Fruit fly (Drosophila melanogaster) whole organism, wandering third instar larva: ENCODE results near the gene CG32110.
A peak's percentile ranks its signal among the peaks of the same experiment; 100 is the strongest.

Source experiments
- Abd-B ChIP-seq: fragments of >200 bp; optimal IDR thresholded peaks from 2 replicates; lab custom pipeline; 2017; ENCODE audit warnings: missing biosample characterization, missing genetic modification characterization
- CG32264 ChIP-seq: fragments of 200-800 bp; sonication (Bioruptor generic); optimal IDR thresholded peaks from 2 replicates; lab custom pipeline; 2016; ENCODE audit warnings: missing biosample characterization, missing genetic modification characterization
- CG9705 ChIP-seq: fragments of 200-800 bp; sonication (Bioruptor generic); optimal IDR thresholded peaks from 2 replicates; lab custom pipeline; 2018; ENCODE audit warnings: missing biosample characterization, mild to moderate bottlenecking, missing genetic modification characterization
- CrebA ChIP-seq: fragments of 200-800 bp; sonication (Bioruptor generic); optimal IDR thresholded peaks from 2 replicates; lab custom pipeline; 2016; ENCODE audit warnings: missing biosample characterization, mild to moderate bottlenecking, missing genetic modification characterization, borderline replicate concordance
- Dfd ChIP-seq: fragments of >200 bp; optimal IDR thresholded peaks from 2 replicates; lab custom pipeline; 2017; ENCODE audit warnings: missing biosample characterization, missing genetic modification characterization
- Dif ChIP-seq: fragments of 200-275, 200-300 bp; sonication (Bioruptor generic); optimal IDR thresholded peaks from 2 replicates; lab custom pipeline; 2018; ENCODE audit warnings: missing biosample characterization, missing genetic modification characterization; ENCODE audit not compliant: partially characterized antibody
- GATAd ChIP-seq: sonication (Bioruptor generic); optimal IDR thresholded peaks from 2 replicates; lab custom pipeline; 2016; ENCODE audit warnings: missing biosample characterization, missing genetic modification characterization
- Hnf4 ChIP-seq: fragments of 200-800 bp; sonication (Bioruptor generic); optimal IDR thresholded peaks from 2 replicates; lab custom pipeline; 2016; ENCODE audit warnings: missing biosample characterization, mild to moderate bottlenecking, missing genetic modification characterization
- Hr78 ChIP-seq: fragments of >200 bp; optimal IDR thresholded peaks from 2 replicates; lab custom pipeline; 2017; ENCODE audit warnings: missing biosample characterization, missing genetic modification characterization
- Hr83 ChIP-seq: fragments of 200-300 bp; sonication (Bioruptor generic); optimal IDR thresholded peaks from 2 replicates; lab custom pipeline; 2016; ENCODE audit warnings: missing biosample characterization, mild to moderate bottlenecking, missing genetic modification characterization, moderate library complexity; ENCODE audit not compliant: poor library complexity, severe bottlenecking
- Jra ChIP-seq: sonication (Bioruptor generic); optimal IDR thresholded peaks from 2 replicates; lab custom pipeline; 2016; ENCODE audit warnings: missing biosample characterization, missing genetic modification characterization
- Mio ChIP-seq: sonication (Bioruptor generic); optimal IDR thresholded peaks from 2 replicates; lab custom pipeline; 2016; ENCODE audit warnings: missing biosample characterization, missing genetic modification characterization
- Myc ChIP-seq: fragments of >200 bp; optimal IDR thresholded peaks from 2 replicates; lab custom pipeline; 2017
- N ChIP-seq: fragments of >200 bp; optimal IDR thresholded peaks from 2 replicates; lab custom pipeline; 2018; ENCODE audit warnings: missing biosample characterization, missing external identifiers, missing genetic modification characterization
- OdsH ChIP-seq: fragments of 200-800 bp; sonication (Bioruptor generic); optimal IDR thresholded peaks from 2 replicates; lab custom pipeline; 2016; ENCODE audit warnings: missing biosample characterization, mild to moderate bottlenecking, missing genetic modification characterization
- Rel ChIP-seq, 2 experiments: fragments of 200-800 bp; sonication (Bioruptor generic) in 1 of 2; optimal IDR thresholded peaks; 2 replicates in 1 of 2; 3 replicates in 1 of 2; lab custom pipeline; 2016 to 2019; ENCODE audit warnings: mild to moderate bottlenecking in 2 of 2, missing biosample characterization in 2 of 2, missing genetic modification characterization in 2 of 2, moderate library complexity in 1 of 2
- Sp1 ChIP-seq: fragments of 200-800 bp; sonication (Bioruptor generic); optimal IDR thresholded peaks from 3 replicates; lab custom pipeline; 2019; ENCODE audit warnings: missing biosample characterization, mild to moderate bottlenecking, missing genetic modification characterization, moderate library complexity
- Vsx2 ChIP-seq: fragments of 200-300, 225-300 bp; sonication (Bioruptor generic); optimal IDR thresholded peaks from 2 replicates; lab custom pipeline; 2018; ENCODE audit warnings: missing biosample characterization, missing genetic modification characterization; ENCODE audit not compliant: partially characterized antibody
- br ChIP-seq: fragments of 200-800 bp; sonication (Bioruptor generic); optimal IDR thresholded peaks from 2 replicates; lab custom pipeline; 2016; ENCODE audit warnings: missing biosample characterization, missing genetic modification characterization
- brk ChIP-seq: fragments of 200-800 bp; sonication (Bioruptor generic); optimal IDR thresholded peaks from 2 replicates; lab custom pipeline; 2016; ENCODE audit warnings: missing biosample characterization, mild to moderate bottlenecking, missing genetic modification characterization
- dl ChIP-seq, 2 experiments: fragments of 175-275, 200-275 bp in 1 of 2; fragments of 200-275 bp in 1 of 2; sonication (Bioruptor generic); optimal IDR thresholded peaks; lab custom pipeline; 2018; ENCODE audit warnings: mild to moderate bottlenecking in 2 of 2, missing biosample characterization in 2 of 2, missing genetic modification characterization in 2 of 2, moderate library complexity in 2 of 2; ENCODE audit not compliant: partially characterized antibody in 2 of 2, insufficient read depth in 1 of 2
- dmrt93B ChIP-seq: fragments of 200-800 bp; sonication (Bioruptor generic); optimal IDR thresholded peaks from 2 replicates; lab custom pipeline; 2018; ENCODE audit warnings: missing biosample characterization, mild to moderate bottlenecking, missing genetic modification characterization
- dsf ChIP-seq: sonication (Bioruptor generic); optimal IDR thresholded peaks from 2 replicates; lab custom pipeline; 2016; ENCODE audit warnings: missing biosample characterization, missing genetic modification characterization, borderline replicate concordance
- ey ChIP-seq: fragments of 200-800 bp; sonication (Bioruptor generic); optimal IDR thresholded peaks from 2 replicates; lab custom pipeline; 2016; ENCODE audit warnings: missing biosample characterization, missing genetic modification characterization
- foxo ChIP-seq, 2 experiments: fragments of 200-800 bp; sonication (Bioruptor generic); optimal IDR thresholded peaks; 2 replicates in 1 of 2; 3 replicates in 1 of 2; lab custom pipeline; 2016 to 2017; ENCODE audit warnings: missing biosample characterization in 2 of 2, missing genetic modification characterization in 2 of 2
- fru ChIP-seq: fragments of 200-800 bp; sonication (Bioruptor generic); optimal IDR thresholded peaks from 3 replicates; lab custom pipeline; 2016; ENCODE audit warnings: missing biosample characterization, mild to moderate bottlenecking, missing genetic modification characterization
- h ChIP-seq: fragments of 200-800 bp; sonication (Bioruptor generic); optimal IDR thresholded peaks from 3 replicates; lab custom pipeline; 2016; ENCODE audit warnings: missing biosample characterization, mild to moderate bottlenecking, missing genetic modification characterization
- jim ChIP-seq: fragments of 175-275, 200-325 bp; sonication (Bioruptor generic); optimal IDR thresholded peaks from 2 replicates; lab custom pipeline; 2016; ENCODE audit warnings: missing biosample characterization, mild to moderate bottlenecking, missing genetic modification characterization
- lola ChIP-seq: fragments of >200 bp; optimal IDR thresholded peaks from 2 replicates; lab custom pipeline; 2017; ENCODE audit warnings: missing biosample characterization, missing genetic modification characterization
- pan ChIP-seq: fragments of >200 bp; optimal IDR thresholded peaks from 2 replicates; lab custom pipeline; 2017
- psq ChIP-seq: fragments of 200-800 bp; sonication (Bioruptor generic); optimal IDR thresholded peaks from 3 replicates; lab custom pipeline; 2017; ENCODE audit warnings: missing biosample characterization, mild to moderate bottlenecking, missing genetic modification characterization, moderate library complexity
- rgr ChIP-seq: fragments of 200-800 bp; sonication (Bioruptor generic); optimal IDR thresholded peaks from 3 replicates; lab custom pipeline; 2016; ENCODE audit warnings: missing biosample characterization, mild to moderate bottlenecking, missing genetic modification characterization
- sv ChIP-seq: fragments of 200-800 bp; sonication (Bioruptor generic); optimal IDR thresholded peaks from 3 replicates; lab custom pipeline; 2016; ENCODE audit warnings: missing biosample characterization, missing genetic modification characterization
- tai ChIP-seq: sonication (Bioruptor generic); optimal IDR thresholded peaks from 2 replicates; lab custom pipeline; 2016; ENCODE audit warnings: missing biosample characterization, missing genetic modification characterization
- usp ChIP-seq: fragments of >200 bp; optimal IDR thresholded peaks from 2 replicates; lab custom pipeline; 2017; ENCODE audit warnings: missing biosample characterization, missing genetic modification characterization
- woc ChIP-seq: sonication (Bioruptor generic); optimal IDR thresholded peaks from 2 replicates; lab custom pipeline; 2016; ENCODE audit warnings: missing biosample characterization, mild to moderate bottlenecking, missing genetic modification characterization

Gene CG32110

dm6 chr3L:12837196-12837720 lies 28.7 kb downstream of the CG32110 start:
- TF ChIP-seq Rel (GFP tag; optimal IDR thresholded peaks at IDR 0.05; lab: Kevin White, UChicago) (no peak), Rel (tag; optimal IDR thresholded peaks at IDR 0.05; lab: Kevin White, UChicago) (peak; percentile 38), foxo (GFP tag; optimal IDR thresholded peaks at IDR 0.05; lab: Kevin White, UChicago) (no peak), br (GFP tag; lab: Kevin White, UChicago) (no peak), Abd-B (GFP tag; lab: Kevin White, UChicago) (no peak)

- TF ChIP-seq foxo (GFP tag; optimal IDR thresholded peaks at IDR 0.05; lab: Kevin White, UChicago) (no peak), dmrt93B (GFP tag; lab: Kevin White, UChicago) (no peak), Mio (GFP tag; lab: Kevin White, UChicago) (no peak), GATAd (GFP tag; lab: Kevin White, UChicago) (no peak), Hr83 (no peak), Jra (GFP tag; lab: Kevin White, UChicago) (no peak), CG9705 (GFP tag; lab: Kevin White, UChicago) (no peak), usp (no peak), rgr (GFP tag; lab: Kevin White, UChicago) (no peak)
These were observed 31.4 kb downstream of the CG32110 start for dm6 chr3L:12839882-12840281.

- TF ChIP-seq Dif (GFP tag; lab: Kevin White, UChicago) (no peak), ey (GFP tag; lab: Kevin White, UChicago) (no peak)
These were observed 32.9 kb downstream of the CG32110 start for dm6 chr3L:12841459-12841858.

- TF ChIP-seq Rel (GFP tag; optimal IDR thresholded peaks at IDR 0.05; lab: Kevin White, UChicago) (no peak), Rel (tag; optimal IDR thresholded peaks at IDR 0.05; lab: Kevin White, UChicago) (no peak), usp (no peak), OdsH (no peak), brk (no peak), Abd-B (GFP tag; lab: Kevin White, UChicago) (no peak), N (GFP tag; lab: Kevin White, UChicago) (no peak), pan (lab: Kevin White, UChicago) (no peak), Myc (lab: Kevin White, UChicago) (no peak), Sp1 (no peak), Dif (GFP tag; lab: Kevin White, UChicago) (no peak), jim (GFP tag; lab: Kevin White, UChicago) (no peak)
These were observed 34.0 kb downstream of the CG32110 start for dm6 chr3L:12842532-12842931.

- peak; percentile 97 for TF ChIP-seq Jra (GFP tag; lab: Kevin White, UChicago)
- peak; percentile 97 for TF ChIP-seq Sp1
- peak; percentile 98 for TF ChIP-seq CG32264
- TF ChIP-seq Rel (GFP tag; optimal IDR thresholded peaks at IDR 0.05; lab: Kevin White, UChicago), result peak; percentile 96
- peak; percentile 87 for TF ChIP-seq Rel (tag; optimal IDR thresholded peaks at IDR 0.05; lab: Kevin White, UChicago)
- TF ChIP-seq dsf (GFP tag; lab: Kevin White, UChicago), result peak; percentile 89
- TF ChIP-seq Mio (GFP tag; lab: Kevin White, UChicago), result peak; percentile 91
- peak; percentile 99 for TF ChIP-seq br (GFP tag; lab: Kevin White, UChicago)
- TF ChIP-seq rgr (GFP tag; lab: Kevin White, UChicago), result peak; percentile 99
- TF ChIP-seq foxo (GFP tag; optimal IDR thresholded peaks at IDR 0.05; lab: Kevin White, UChicago), result peak; percentile 96 to 99
- no peak for TF ChIP-seq N (GFP tag; lab: Kevin White, UChicago)
- peak; percentile 74 for TF ChIP-seq Hr83
- peak; percentile 87 for TF ChIP-seq CrebA (GFP tag; lab: Kevin White, UChicago)
- TF ChIP-seq usp, result no peak
- TF ChIP-seq jim (GFP tag; lab: Kevin White, UChicago), result peak; percentile 46
- no peak for TF ChIP-seq Vsx2
- no peak for TF ChIP-seq dl (GFP tag; optimal IDR thresholded peaks at IDR 0.05; lab: Kevin White, UChicago; ENCODE audit: insufficient read depth in 1 of 2, partially characterized antibody in 2 of 2)
- no peak for TF ChIP-seq Abd-B (GFP tag; lab: Kevin White, UChicago)
- no peak for TF ChIP-seq Dif (GFP tag; lab: Kevin White, UChicago)
- peak; percentile 99 for TF ChIP-seq Hnf4 (GFP tag; lab: Kevin White, UChicago)
- TF ChIP-seq fru (GFP tag; lab: Kevin White, UChicago), result peak; percentile 99
- peak; percentile 98 for TF ChIP-seq sv (GFP tag; lab: Kevin White, UChicago)
- no peak for TF ChIP-seq Hr78 (GFP tag; lab: Kevin White, UChicago)
- peak; percentile 88 for TF ChIP-seq GATAd (GFP tag; lab: Kevin White, UChicago)
- TF ChIP-seq lola (GFP tag; lab: Kevin White, UChicago), result no peak
- TF ChIP-seq dmrt93B (GFP tag; lab: Kevin White, UChicago), result peak; percentile 97
- peak; percentile 98 for TF ChIP-seq brk
- peak; percentile 99 for TF ChIP-seq ey (GFP tag; lab: Kevin White, UChicago)
- TF ChIP-seq tai (GFP tag; lab: Kevin White, UChicago), result peak; percentile 95
- no peak for TF ChIP-seq pan (lab: Kevin White, UChicago)
- TF ChIP-seq Dfd (GFP tag; lab: Kevin White, UChicago), result no peak
- peak; percentile 97 for TF ChIP-seq psq (GFP tag; lab: Kevin White, UChicago)
- TF ChIP-seq h, result peak; percentile 99
- peak; percentile 96 for TF ChIP-seq woc
These were observed 34.7 kb downstream of the CG32110 start, which contains the start of gene nebu for dm6 chr3L:12843056-12843799. Gene nebu (minus strand): TSS chr3L:12843106.
